Fruit fly (Drosophila melanogaster): ENCODE data around the gene Gss1.

dm6 chrX:17860711-17861110 is 28.6 kb upstream of the Gss1 start, which contains the start of the genes Arp8 and CG6769:
- TF ChIP-seq lz (GFP tag; optimal IDR thresholded peaks at IDR 0.05) (no peak), CG11762 (GFP tag; optimal IDR thresholded peaks at IDR 0.05; ENCODE audit: insufficient read depth) (no peak), CG10669 (GFP tag; optimal IDR thresholded peaks at IDR 0.05) (no peak)
